Fruit fly (Drosophila melanogaster) whole organism, adult: ENCODE measurements around the gene CG3199.

ENCODE experiments used
- CG11617 ChIP-seq: fragments of 200-800 bp; sonication (Bioruptor generic); optimal IDR thresholded peaks from 2 replicates; lab custom pipeline; 2017; ENCODE audit warnings: mild to moderate bottlenecking, missing biosample characterization, missing genetic modification reagents, missing genetic modification characterization
- CG14711 ChIP-seq: fragments of 200-800 bp; sonication (Bioruptor generic); optimal IDR thresholded peaks from 2 replicates; lab custom pipeline; 2018; ENCODE audit warnings: missing biosample characterization, mild to moderate bottlenecking, missing genetic modification characterization, moderate library complexity
- CG1620 ChIP-seq: fragments of 200-800 bp; sonication (Bioruptor generic); optimal IDR thresholded peaks from 2 replicates; lab custom pipeline; 2016; ENCODE audit warnings: missing biosample characterization, missing genetic modification characterization
- CG33017 ChIP-seq: fragments of 200-800 bp; sonication (Bioruptor generic); optimal IDR thresholded peaks from 2 replicates; lab custom pipeline; 2018; ENCODE audit warnings: missing biosample characterization, mild to moderate bottlenecking, missing genetic modification characterization, moderate library complexity
- CG7045 ChIP-seq: fragments of 200-800 bp; sonication (Bioruptor generic); optimal IDR thresholded peaks from 2 replicates; lab custom pipeline; 2017; ENCODE audit warnings: missing biosample characterization, mild to moderate bottlenecking, missing genetic modification characterization
- Crg-1 ChIP-seq: fragments of 200-800 bp; sonication (Bioruptor generic); optimal IDR thresholded peaks from 2 replicates; lab custom pipeline; 2016; ENCODE audit warnings: missing biosample characterization, missing genetic modification characterization
- Mnt ChIP-seq: fragments of 200-800 bp; sonication (Bioruptor generic); optimal IDR thresholded peaks from 2 replicates; lab custom pipeline; 2016; ENCODE audit warnings: missing biosample characterization, mild to moderate bottlenecking, missing genetic modification characterization
- kay ChIP-seq: fragments of 200-800 bp; sonication (Bioruptor generic); peaks from one replicate; lab custom pipeline; 2016; ENCODE audit warnings: missing biosample characterization, missing genetic modification characterization, borderline replicate concordance
- pad ChIP-seq: fragments of 200-800 bp; sonication (Bioruptor generic); optimal IDR thresholded peaks from 3 replicates; lab custom pipeline; 2017; ENCODE audit warnings: missing biosample characterization, missing genetic modification characterization, mild to moderate bottlenecking, moderate library complexity, missing genetic modification reagents
- tj ChIP-seq: fragments of 200-800 bp; sonication (Bioruptor generic); optimal IDR thresholded peaks from 3 replicates; lab custom pipeline; 2017; ENCODE audit warnings: missing biosample characterization, mild to moderate bottlenecking, missing genetic modification characterization, moderate library complexity

- no peak for TF ChIP-seq CG1620
- no peak for TF ChIP-seq kay (GFP tag; lab: Kevin White, UChicago)
- no peak for TF ChIP-seq tj
- TF ChIP-seq CG14711 (tag; lab: Kevin White, UChicago): no peak
- TF ChIP-seq CG11617 (GFP tag; lab: Kevin White, UChicago): no peak
- TF ChIP-seq pad (GFP tag; lab: Kevin White, UChicago): no peak
- no peak for TF ChIP-seq CG33017 (tag; lab: Kevin White, UChicago)
- TF ChIP-seq Crg-1 (GFP tag; lab: Kevin White, UChicago): no peak
- TF ChIP-seq Mnt (GFP tag; lab: Kevin White, UChicago): no peak
- no peak for TF ChIP-seq CG7045
Observed at dm6 chr3R:14118350-14118749, 44.2 kb upstream of the CG3199 start, which contains the start of gene Kif19A.
